Fruit fly (Drosophila melanogaster): Measurements from ENCODE around the gene CG34302.

The CG34302 gene

DNA sequence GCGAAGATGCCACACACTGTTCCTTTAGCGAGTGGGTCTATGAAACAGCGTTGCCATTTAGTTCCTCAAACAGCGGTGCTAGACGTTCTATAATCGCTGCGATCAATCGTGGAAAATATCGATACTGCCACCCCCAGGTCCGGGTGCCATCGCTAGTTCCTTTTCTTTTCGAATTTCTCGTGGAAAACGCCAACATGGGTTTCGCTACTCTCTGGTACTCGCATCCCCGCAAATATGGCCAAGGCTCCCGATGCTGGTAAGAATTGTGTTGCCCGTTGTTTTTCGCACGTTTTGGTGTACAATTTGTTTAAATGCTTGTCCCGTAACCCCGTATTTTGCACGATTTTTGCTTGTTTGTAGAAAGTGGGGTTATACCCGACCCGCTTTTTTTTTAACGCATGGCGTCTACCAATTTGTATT lies 45.7 kb downstream of the CG34302 start, which contains the start of gene RpS29 (continued):
- no peak for TF ChIP-seq prd (optimal IDR thresholded peaks at IDR 0.05)
- peak; percentile 76 for TF ChIP-seq prd (GFP tag; IDR thresholded peaks at IDR 0.05)
- no peak for TF ChIP-seq eve (GFP tag; optimal IDR thresholded peaks at IDR 0.05)
- TF ChIP-seq Mes4 (GFP tag; optimal IDR thresholded peaks at IDR 0.05), result peak; percentile 84
- peak; percentile 67 for TF ChIP-seq CG11504 (tag; optimal IDR thresholded peaks at IDR 0.05)
- peak; percentile 47; the same call in 2 of the 3 replicates for TF ChIP-seq CG11695 (GFP tag; IDR thresholded peaks at IDR 0.05)
- TF ChIP-seq Sin3A (optimal IDR thresholded peaks at IDR 0.05), result peak; percentile 87
- TF ChIP-seq da (GFP tag; optimal IDR thresholded peaks at IDR 0.05), result peak; percentile 52
- TF ChIP-seq Ets65A (GFP tag), result peak; percentile 99
- TF ChIP-seq CG12071 (GFP tag; optimal IDR thresholded peaks at IDR 0.05), result peak; percentile 72
- TF ChIP-seq onecut (GFP tag; IDR thresholded peaks at IDR 0.05), result peak; percentile 65; the same call in 1 of the 2 replicates
- no peak; the same call in 1 of the 2 replicates for TF ChIP-seq GATAe (GFP tag; conservative IDR thresholded peaks at IDR 0.05)
- peak; percentile 85 for TF ChIP-seq Doc3 (GFP tag; IDR thresholded peaks at IDR 0.05; ENCODE audit: partially characterized antibody)
- TF ChIP-seq Nf-YA (GFP tag; IDR thresholded peaks at IDR 0.05), result peak; percentile 59
- peak; percentile 76 for TF ChIP-seq CG18764 (GFP tag; optimal IDR thresholded peaks at IDR 0.05)
- TF ChIP-seq ato (GFP tag; IDR thresholded peaks at IDR 0.05; ENCODE audit: partially characterized antibody), result peak; percentile 88
- TF ChIP-seq fu2 (GFP tag; optimal IDR thresholded peaks at IDR 0.05), result peak; percentile 84
- peak; percentile 78 for TF ChIP-seq kni (GFP tag; optimal IDR thresholded peaks at IDR 0.05)
- peak; percentile 49 for TF ChIP-seq ssp (GFP tag; IDR thresholded peaks at IDR 0.05)
- peak; percentile 73 for TF ChIP-seq CG6683 (GFP tag; optimal IDR thresholded peaks at IDR 0.05)
- no peak for TF ChIP-seq wor (GFP tag; IDR thresholded peaks at IDR 0.05)
- peak; percentile 99 for TF ChIP-seq Dp (GFP tag; optimal IDR thresholded peaks at IDR 0.05)
- peak; percentile 57 for TF ChIP-seq CG4854 (GFP tag; optimal IDR thresholded peaks at IDR 0.05)
- peak; percentile 54; the same call in 1 of the 2 replicates for TF ChIP-seq ro (GFP tag; IDR thresholded peaks at IDR 0.05)
- TF ChIP-seq CG10959 (GFP tag; IDR thresholded peaks at IDR 0.05), result peak; percentile 41; the same call in 1 of the 2 replicates
- TF ChIP-seq CG4617 (GFP tag; optimal IDR thresholded peaks at IDR 0.05; ENCODE audit: borderline replicate concordance), result peak; percentile 75
- TF ChIP-seq ftz-f1 (GFP tag; optimal IDR thresholded peaks at IDR 0.05), result peak; percentile 74
- no peak for TF ChIP-seq crol (GFP tag; IDR thresholded peaks at IDR 0.05)
- peak; percentile 77 for TF ChIP-seq gsb (GFP tag; IDR thresholded peaks at IDR 0.05)
- peak; percentile 29 for TF ChIP-seq CG3065 (GFP tag; optimal IDR thresholded peaks at IDR 0.05)
- peak; percentile 1 for TF ChIP-seq CG6654 (GFP tag; optimal IDR thresholded peaks at IDR 0.05)
- TF ChIP-seq Drgx (GFP tag; IDR thresholded peaks at IDR 0.05), result 0 out of 2 replicates have a peak, but pooled peaks have one; percentile 33
- peak; percentile 68; the same call in 1 of the 3 replicates for TF ChIP-seq H15 (GFP tag; IDR thresholded peaks at IDR 0.05)
- TF ChIP-seq abd-A (tag; optimal IDR thresholded peaks at IDR 0.05), result no peak
- TF ChIP-seq run (tag; optimal IDR thresholded peaks at IDR 0.05), result peak; percentile 49
- TF ChIP-seq Asciz (GFP tag; optimal IDR thresholded peaks at IDR 0.05), result peak; percentile 71
- TF ChIP-seq CG10462 (GFP tag; optimal IDR thresholded peaks at IDR 0.05), result no peak
- TF ChIP-seq Dfd (GFP tag; optimal IDR thresholded peaks at IDR 0.05), result no peak
- no peak for TF ChIP-seq ham (GFP tag; IDR thresholded peaks at IDR 0.05)
- no peak for TF ChIP-seq tio (GFP tag; optimal IDR thresholded peaks at IDR 0.05)
- TF ChIP-seq btn (GFP tag; optimal IDR thresholded peaks at IDR 0.05), result no peak
- peak; percentile 88 for TF ChIP-seq CG9609 (GFP tag; optimal IDR thresholded peaks at IDR 0.05)
- peak; percentile 83 for TF ChIP-seq CG18619 (GFP tag; optimal IDR thresholded peaks at IDR 0.05)
- TF ChIP-seq CG14860 (GFP tag; IDR thresholded peaks at IDR 0.05; ENCODE audit: partially characterized antibody), result peak; percentile 79
- TF ChIP-seq klu (GFP tag; IDR thresholded peaks at IDR 0.05), result peak; percentile 31; the same call in 1 of the 2 replicates
- peak; percentile 99 for TF ChIP-seq Med (GFP tag)
- TF ChIP-seq CG12769 (tag; optimal IDR thresholded peaks at IDR 0.05), result peak; percentile 89
- TF ChIP-seq CG1233 (GFP tag; optimal IDR thresholded peaks at IDR 0.05), result peak; percentile 60
- TF ChIP-seq CoRest (tag; optimal IDR thresholded peaks at IDR 0.05), result peak; percentile 63
- TF ChIP-seq crp (GFP tag; optimal IDR thresholded peaks at IDR 0.05), result peak in 1 of 2 experiments; percentile 50
- TF ChIP-seq sug (tag; optimal IDR thresholded peaks at IDR 0.05), result peak; percentile 89

Data from whole organism, embryonic.